Fruit fly (Drosophila melanogaster) whole organism, wandering third instar larva: Measurements from ENCODE around the gene Gclc.

Experiments used
- Abd-B ChIP-seq: fragments of >200 bp; optimal IDR thresholded peaks from 2 replicates; lab custom pipeline; 2017; ENCODE audit warnings: missing biosample characterization, missing genetic modification characterization
- CG9705 ChIP-seq: fragments of 200-800 bp; sonication (Bioruptor generic); optimal IDR thresholded peaks from 2 replicates; lab custom pipeline; 2018; ENCODE audit warnings: missing biosample characterization, mild to moderate bottlenecking, missing genetic modification characterization
- CrebA ChIP-seq: fragments of 200-800 bp; sonication (Bioruptor generic); optimal IDR thresholded peaks from 2 replicates; lab custom pipeline; 2016; ENCODE audit warnings: missing biosample characterization, mild to moderate bottlenecking, missing genetic modification characterization, borderline replicate concordance
- Dfd ChIP-seq: fragments of >200 bp; optimal IDR thresholded peaks from 2 replicates; lab custom pipeline; 2017; ENCODE audit warnings: missing biosample characterization, missing genetic modification characterization
- Dif ChIP-seq: fragments of 200-275, 200-300 bp; sonication (Bioruptor generic); optimal IDR thresholded peaks from 2 replicates; lab custom pipeline; 2018; ENCODE audit warnings: missing biosample characterization, missing genetic modification characterization; ENCODE audit not compliant: partially characterized antibody
- GATAd ChIP-seq: sonication (Bioruptor generic); optimal IDR thresholded peaks from 2 replicates; lab custom pipeline; 2016; ENCODE audit warnings: missing biosample characterization, missing genetic modification characterization
- HLH106 ChIP-seq: fragments of 200-800 bp; optimal IDR thresholded peaks from 3 replicates; lab custom pipeline; 2019; ENCODE audit warnings: missing biosample characterization, mild to moderate bottlenecking, missing genetic modification characterization, moderate library complexity
- Hnf4 ChIP-seq: fragments of 200-800 bp; sonication (Bioruptor generic); optimal IDR thresholded peaks from 2 replicates; lab custom pipeline; 2016; ENCODE audit warnings: missing biosample characterization, mild to moderate bottlenecking, missing genetic modification characterization
- Hr83 ChIP-seq: fragments of 200-300 bp; sonication (Bioruptor generic); optimal IDR thresholded peaks from 2 replicates; lab custom pipeline; 2016; ENCODE audit warnings: missing biosample characterization, mild to moderate bottlenecking, missing genetic modification characterization, moderate library complexity; ENCODE audit not compliant: poor library complexity, severe bottlenecking
- Jra ChIP-seq: sonication (Bioruptor generic); optimal IDR thresholded peaks from 2 replicates; lab custom pipeline; 2016; ENCODE audit warnings: missing biosample characterization, missing genetic modification characterization
- Myc ChIP-seq: fragments of >200 bp; optimal IDR thresholded peaks from 2 replicates; lab custom pipeline; 2017
- OdsH ChIP-seq: fragments of 200-800 bp; sonication (Bioruptor generic); optimal IDR thresholded peaks from 2 replicates; lab custom pipeline; 2016; ENCODE audit warnings: missing biosample characterization, mild to moderate bottlenecking, missing genetic modification characterization
- Rel ChIP-seq, 2 experiments: fragments of 200-800 bp; sonication (Bioruptor generic) in 1 of 2; optimal IDR thresholded peaks; 2 replicates in 1 of 2; 3 replicates in 1 of 2; lab custom pipeline; 2016 to 2019; ENCODE audit warnings: mild to moderate bottlenecking in 2 of 2, missing biosample characterization in 2 of 2, missing genetic modification characterization in 2 of 2, moderate library complexity in 1 of 2
- Sp1 ChIP-seq: fragments of 200-800 bp; sonication (Bioruptor generic); optimal IDR thresholded peaks from 3 replicates; lab custom pipeline; 2019; ENCODE audit warnings: missing biosample characterization, mild to moderate bottlenecking, missing genetic modification characterization, moderate library complexity
- Vsx2 ChIP-seq: fragments of 200-300, 225-300 bp; sonication (Bioruptor generic); optimal IDR thresholded peaks from 2 replicates; lab custom pipeline; 2018; ENCODE audit warnings: missing biosample characterization, missing genetic modification characterization; ENCODE audit not compliant: partially characterized antibody
- br ChIP-seq: fragments of 200-800 bp; sonication (Bioruptor generic); optimal IDR thresholded peaks from 2 replicates; lab custom pipeline; 2016; ENCODE audit warnings: missing biosample characterization, missing genetic modification characterization
- brk ChIP-seq: fragments of 200-800 bp; sonication (Bioruptor generic); optimal IDR thresholded peaks from 2 replicates; lab custom pipeline; 2016; ENCODE audit warnings: missing biosample characterization, mild to moderate bottlenecking, missing genetic modification characterization
- dl ChIP-seq, 2 experiments: fragments of 175-275, 200-275 bp in 1 of 2; fragments of 200-275 bp in 1 of 2; sonication (Bioruptor generic); optimal IDR thresholded peaks; lab custom pipeline; 2018; ENCODE audit warnings: mild to moderate bottlenecking in 2 of 2, missing biosample characterization in 2 of 2, missing genetic modification characterization in 2 of 2, moderate library complexity in 2 of 2; ENCODE audit not compliant: partially characterized antibody in 2 of 2, insufficient read depth in 1 of 2
- dsf ChIP-seq: sonication (Bioruptor generic); optimal IDR thresholded peaks from 2 replicates; lab custom pipeline; 2016; ENCODE audit warnings: missing biosample characterization, missing genetic modification characterization, borderline replicate concordance
- ey ChIP-seq: fragments of 200-800 bp; sonication (Bioruptor generic); optimal IDR thresholded peaks from 2 replicates; lab custom pipeline; 2016; ENCODE audit warnings: missing biosample characterization, missing genetic modification characterization
- foxo ChIP-seq, 2 experiments: fragments of 200-800 bp; sonication (Bioruptor generic); optimal IDR thresholded peaks; 2 replicates in 1 of 2; 3 replicates in 1 of 2; lab custom pipeline; 2016 to 2017; ENCODE audit warnings: missing biosample characterization in 2 of 2, missing genetic modification characterization in 2 of 2
- fru ChIP-seq: fragments of 200-800 bp; sonication (Bioruptor generic); optimal IDR thresholded peaks from 3 replicates; lab custom pipeline; 2016; ENCODE audit warnings: missing biosample characterization, mild to moderate bottlenecking, missing genetic modification characterization
- h ChIP-seq: fragments of 200-800 bp; sonication (Bioruptor generic); optimal IDR thresholded peaks from 3 replicates; lab custom pipeline; 2016; ENCODE audit warnings: missing biosample characterization, mild to moderate bottlenecking, missing genetic modification characterization
- lola ChIP-seq: fragments of >200 bp; optimal IDR thresholded peaks from 2 replicates; lab custom pipeline; 2017; ENCODE audit warnings: missing biosample characterization, missing genetic modification characterization
- pan ChIP-seq: fragments of >200 bp; optimal IDR thresholded peaks from 2 replicates; lab custom pipeline; 2017
- psq ChIP-seq: fragments of 200-800 bp; sonication (Bioruptor generic); optimal IDR thresholded peaks from 3 replicates; lab custom pipeline; 2017; ENCODE audit warnings: missing biosample characterization, mild to moderate bottlenecking, missing genetic modification characterization, moderate library complexity
- rgr ChIP-seq: fragments of 200-800 bp; sonication (Bioruptor generic); optimal IDR thresholded peaks from 3 replicates; lab custom pipeline; 2016; ENCODE audit warnings: missing biosample characterization, mild to moderate bottlenecking, missing genetic modification characterization
- sage ChIP-seq: fragments of 200-800 bp; sonication (Bioruptor generic); optimal IDR thresholded peaks from 2 replicates; lab custom pipeline; 2016; ENCODE audit warnings: missing biosample characterization, mild to moderate bottlenecking, missing genetic modification characterization
- sv ChIP-seq: fragments of 200-800 bp; sonication (Bioruptor generic); optimal IDR thresholded peaks from 3 replicates; lab custom pipeline; 2016; ENCODE audit warnings: missing biosample characterization, missing genetic modification characterization
- tai ChIP-seq: sonication (Bioruptor generic); optimal IDR thresholded peaks from 2 replicates; lab custom pipeline; 2016; ENCODE audit warnings: missing biosample characterization, missing genetic modification characterization
- woc ChIP-seq: sonication (Bioruptor generic); optimal IDR thresholded peaks from 2 replicates; lab custom pipeline; 2016; ENCODE audit warnings: missing biosample characterization, mild to moderate bottlenecking, missing genetic modification characterization

Gclc gene

dm6 chrX:8113386-8114279 is 2.3 kb downstream of the Gclc start (continued):
- no peak for TF ChIP-seq CG9705 (GFP tag; lab: Kevin White, UChicago)
- no peak for TF ChIP-seq Sp1 (GFP tag; lab: Kevin White, UChicago)
- peak; percentile 22 for TF ChIP-seq HLH106
- no peak for TF ChIP-seq Dif (GFP tag; lab: Kevin White, UChicago)
- no peak for TF ChIP-seq Vsx2 (GFP tag; lab: Kevin White, UChicago)

- TF ChIP-seq OdsH (peak; percentile 20), sage (GFP tag; lab: Kevin White, UChicago) (no peak), fru (peak; percentile 62), psq (no peak), foxo (GFP tag; optimal IDR thresholded peaks at IDR 0.05; lab: Kevin White, UChicago) (peak in 1 of 2 experiments; percentile 58), h (GFP tag; lab: Kevin White, UChicago) (peak; percentile 11), Sp1 (GFP tag; lab: Kevin White, UChicago) (peak; percentile 27), dsf (GFP tag; lab: Kevin White, UChicago) (no peak), Dfd (GFP tag; lab: Kevin White, UChicago) (peak; percentile 40), woc (GFP tag; lab: Kevin White, UChicago) (no peak), ey (GFP tag; lab: Kevin White, UChicago) (peak; percentile 53), Vsx2 (GFP tag; lab: Kevin White, UChicago) (no peak), Dif (GFP tag; lab: Kevin White, UChicago) (no peak), Hnf4 (GFP tag; lab: Kevin White, UChicago) (no peak), Rel (GFP tag; optimal IDR thresholded peaks at IDR 0.05; lab: Kevin White, UChicago) (no peak), Rel (tag; optimal IDR thresholded peaks at IDR 0.05; lab: Kevin White, UChicago) (no peak), rgr (GFP tag; lab: Kevin White, UChicago) (peak; percentile 32), brk (no peak)
Measured at dm6 chrX:8112715-8113114, 3.2 kb downstream of the Gclc start.

- TF ChIP-seq brk = no peak
- no peak for TF ChIP-seq br (GFP tag; lab: Kevin White, UChicago)
- no peak for TF ChIP-seq Jra
- TF ChIP-seq Dfd (GFP tag; lab: Kevin White, UChicago) = no peak
- no peak for TF ChIP-seq foxo (GFP tag; optimal IDR thresholded peaks at IDR 0.05; lab: Kevin White, UChicago)
- no peak for TF ChIP-seq fru
- TF ChIP-seq lola (GFP tag; lab: Kevin White, UChicago) = no peak
- no peak for TF ChIP-seq Rel (GFP tag; optimal IDR thresholded peaks at IDR 0.05; lab: Kevin White, UChicago)
- TF ChIP-seq Rel (tag; optimal IDR thresholded peaks at IDR 0.05; lab: Kevin White, UChicago) = peak; percentile 62
Measured at dm6 chrX:8110984-8111383, 5.0 kb downstream of the Gclc start.

dm6 chrX:8107936-8108335 is 8.0 kb downstream of the Gclc start:
- TF ChIP-seq OdsH (no peak), Abd-B (no peak), tai (GFP tag; lab: Kevin White, UChicago) (no peak), ey (GFP tag; lab: Kevin White, UChicago) (no peak), Myc (lab: Kevin White, UChicago) (no peak), rgr (GFP tag; lab: Kevin White, UChicago) (no peak), GATAd (no peak), Hr83 (no peak), Hnf4 (GFP tag; lab: Kevin White, UChicago) (no peak), sage (GFP tag; lab: Kevin White, UChicago) (no peak), dl (GFP tag; optimal IDR thresholded peaks at IDR 0.05; lab: Kevin White, UChicago; ENCODE audit: insufficient read depth in 1 of 2, partially characterized antibody in 2 of 2) (no peak), Rel (GFP tag; optimal IDR thresholded peaks at IDR 0.05; lab: Kevin White, UChicago) (no peak), Rel (tag; optimal IDR thresholded peaks at IDR 0.05; lab: Kevin White, UChicago) (no peak), CG9705 (GFP tag; lab: Kevin White, UChicago) (no peak), psq (no peak), pan (lab: Kevin White, UChicago) (no peak), dsf (GFP tag; lab: Kevin White, UChicago) (no peak), CrebA (GFP tag; lab: Kevin White, UChicago) (no peak), sv (GFP tag; lab: Kevin White, UChicago) (no peak), HLH106 (no peak), Sp1 (GFP tag; lab: Kevin White, UChicago) (no peak)
- TF ChIP-seq, all 38 proteins: peak for 0
